Worm (Caenorhabditis elegans) whole organism, late embryonic: ENCODE data around the gene W03C9.5.
A peak's percentile ranks its signal among the peaks of the same experiment; 100 is the strongest.

Experiments used
- K02D7.2 ChIP-seq: sonication (generic microtip); optimal IDR thresholded peaks from 2 replicates; lab custom pipeline; 2017; ENCODE audit warnings: mild to moderate bottlenecking, missing genetic modification characterization, missing compliant biosample characterization
- K09A11.1 ChIP-seq: sonication (generic microtip); optimal IDR thresholded peaks from 2 replicates; lab custom pipeline; 2017; ENCODE audit warnings: antibody characterized with exemption, mild to moderate bottlenecking, missing genetic modification characterization, missing compliant biosample characterization; ENCODE audit not compliant: insufficient read depth
- T23F11.4 ChIP-seq: fragments of 200-800 bp; sonication (Bioruptor generic); optimal IDR thresholded peaks from 2 replicates; lab custom pipeline; 2018; ENCODE audit warnings: mild to moderate bottlenecking, missing genetic modification characterization, missing compliant biosample characterization
- Y22D7AL.16 ChIP-seq: sonication (generic microtip); optimal IDR thresholded peaks from 2 replicates; lab custom pipeline; 2016; ENCODE audit warnings: missing genetic modification characterization, missing compliant biosample characterization
- ceh-14 ChIP-seq: sonication (generic microtip); optimal IDR thresholded peaks from 2 replicates; lab custom pipeline; 2016; ENCODE audit warnings: missing genotype, missing genetic modification characterization, missing compliant biosample characterization
- ceh-18 ChIP-seq: sonication (generic microtip); optimal IDR thresholded peaks from 2 replicates; lab custom pipeline; 2016; ENCODE audit warnings: missing genetic modification characterization, missing compliant biosample characterization
- ceh-19 ChIP-seq: fragments of 200-800 bp; sonication (Bioruptor generic); optimal IDR thresholded peaks from 2 replicates; lab custom pipeline; 2018; ENCODE audit warnings: mild to moderate bottlenecking, missing genetic modification characterization, missing compliant biosample characterization
- ceh-22 ChIP-seq: sonication (generic microtip); optimal IDR thresholded peaks from 2 replicates; lab custom pipeline; 2017; ENCODE audit warnings: missing biosample characterization, missing genetic modification characterization
- ceh-24 ChIP-seq: sonication (generic microtip); optimal IDR thresholded peaks from 2 replicates; lab custom pipeline; 2016; ENCODE audit warnings: mild to moderate bottlenecking, missing genetic modification characterization, missing compliant biosample characterization
- ceh-34 ChIP-seq: sonication (generic microtip); optimal IDR thresholded peaks from 2 replicates; lab custom pipeline; 2016; ENCODE audit warnings: mild to moderate bottlenecking, missing genetic modification characterization, missing compliant biosample characterization
- ceh-45 ChIP-seq: fragments of 200-800 bp; sonication (Bioruptor generic); IDR thresholded peaks from 2 replicates; pipeline ENCODE4 v1.3.6; 2022; ENCODE audit warnings: missing genetic modification reagents, missing genetic modification characterization, missing compliant biosample characterization
- ceh-6 ChIP-seq: fragments of 200-800 bp; sonication (Bioruptor generic); optimal IDR thresholded peaks from 2 replicates; lab custom pipeline; 2018; ENCODE audit warnings: mild to moderate bottlenecking, missing genetic modification characterization, missing compliant biosample characterization
- dmd-4 ChIP-seq: sonication (generic microtip); optimal IDR thresholded peaks from 2 replicates; lab custom pipeline; 2016; ENCODE audit warnings: borderline replicate concordance, missing genetic modification characterization, missing compliant biosample characterization
- dve-1 ChIP-seq: sonication (generic microtip); optimal IDR thresholded peaks from 2 replicates; lab custom pipeline; 2017; ENCODE audit warnings: antibody characterized with exemption, mild to moderate bottlenecking, missing genetic modification characterization, missing compliant biosample characterization
- elt-2 ChIP-seq: sonication (generic microtip); optimal IDR thresholded peaks from 2 replicates; lab custom pipeline; 2016; ENCODE audit warnings: missing genetic modification reagents, missing genetic modification characterization, missing compliant biosample characterization
- eyg-1 ChIP-seq: sonication (generic microtip); optimal IDR thresholded peaks from 2 replicates; lab custom pipeline; 2016; ENCODE audit warnings: missing genotype, missing genetic modification characterization, missing compliant biosample characterization
- gmeb-2 ChIP-seq: sonication (generic microtip); optimal IDR thresholded peaks from 2 replicates; lab custom pipeline; 2016; ENCODE audit warnings: missing genetic modification characterization, inconsistent platforms, missing compliant biosample characterization
- hlh-13 ChIP-seq: fragments of 200-800 bp; sonication (Bioruptor generic); optimal IDR thresholded peaks from 2 replicates; lab custom pipeline; 2018; ENCODE audit warnings: mild to moderate bottlenecking, missing genetic modification characterization, missing compliant biosample characterization
- madf-2 ChIP-seq: sonication (generic microtip); optimal IDR thresholded peaks from 2 replicates; lab custom pipeline; 2017; ENCODE audit warnings: missing genetic modification characterization, missing compliant biosample characterization
- nfya-1 ChIP-seq: sonication (generic microtip); optimal IDR thresholded peaks from 2 replicates; lab custom pipeline; 2017; ENCODE audit warnings: missing genetic modification characterization, mild to moderate bottlenecking, missing compliant biosample characterization, antibody characterized with exemption, moderate library complexity
- nhr-11 ChIP-seq: fragments of 150-350 bp; optimal IDR thresholded peaks from 2 replicates; lab custom pipeline; 2014; ENCODE audit warnings: missing biosample characterization, missing genetic modification characterization
- odd-2 ChIP-seq: sonication (generic microtip); optimal IDR thresholded peaks from 2 replicates; lab custom pipeline; 2017; ENCODE audit warnings: antibody characterized with exemption, mild to moderate bottlenecking, missing genetic modification characterization, missing compliant biosample characterization
- pat-9 ChIP-seq: fragments of 200-800 bp; sonication (Bioruptor generic); optimal IDR thresholded peaks from 2 replicates; lab custom pipeline; 2018; ENCODE audit warnings: mild to moderate bottlenecking, missing genetic modification characterization, moderate library complexity, missing compliant biosample characterization
- pax-1 ChIP-seq: fragments of 150-350 bp; optimal IDR thresholded peaks from 2 replicates; lab custom pipeline; 2014; ENCODE audit warnings: missing biosample characterization, missing genetic modification characterization
- pha-2 ChIP-seq: sonication (generic microtip); optimal IDR thresholded peaks from 2 replicates; lab custom pipeline; 2017; ENCODE audit warnings: mild to moderate bottlenecking, missing genetic modification characterization, missing compliant biosample characterization
- pha-4 ChIP-seq: fragments of 150-350 bp; optimal IDR thresholded peaks from 2 replicates; lab custom pipeline; 2018; ENCODE audit warnings: missing biosample characterization, missing genetic modification reagents, missing genetic modification characterization
- pqm-1 ChIP-seq: sonication (generic microtip); optimal IDR thresholded peaks from 2 replicates; lab custom pipeline; 2016; ENCODE audit warnings: missing genetic modification characterization, missing compliant biosample characterization
- pros-1 ChIP-seq: fragments of 150-350 bp; optimal IDR thresholded peaks from 2 replicates; lab custom pipeline; 2014; ENCODE audit warnings: missing biosample characterization, missing genetic modification reagents, missing genetic modification characterization
- rnt-1 ChIP-seq: sonication (generic microtip); optimal IDR thresholded peaks from 2 replicates; lab custom pipeline; 2016; ENCODE audit warnings: missing genetic modification characterization, missing compliant biosample characterization
- sdc-2 ChIP-seq: sonication (generic microtip); optimal IDR thresholded peaks from 2 replicates; lab custom pipeline; 2016; ENCODE audit warnings: missing genotype, missing genetic modification characterization, missing compliant biosample characterization
- sox-4 ChIP-seq: sonication (generic microtip); optimal IDR thresholded peaks from 2 replicates; lab custom pipeline; 2017; ENCODE audit warnings: mild to moderate bottlenecking, missing genetic modification characterization, inconsistent platforms, missing compliant biosample characterization
- tbx-7 ChIP-seq: sonication (generic microtip); optimal IDR thresholded peaks from 2 replicates; lab custom pipeline; 2016; ENCODE audit warnings: missing genotype, missing genetic modification characterization, missing compliant biosample characterization
- unc-3 ChIP-seq, 2 experiments: fragments of 200-800 bp in 1 of 2; sonication (Bioruptor generic) in 1 of 2; sonication (generic microtip) in 1 of 2; conservative IDR thresholded peaks in 1 of 2; optimal IDR thresholded peaks in 1 of 2; 2 replicates each; pipeline versions ENCODE4 v1.3.6 to Lab custom; 2016 to 2022; ENCODE audit warnings: missing compliant biosample characterization in 2 of 2, missing genetic modification characterization in 2 of 2, missing genetic modification reagents in 1 of 2
- unc-86 ChIP-seq: sonication (generic microtip); optimal IDR thresholded peaks from 2 replicates; lab custom pipeline; 2016; ENCODE audit warnings: missing genetic modification characterization, missing compliant biosample characterization
- zip-5 ChIP-seq: sonication (generic microtip); optimal IDR thresholded peaks from 2 replicates; lab custom pipeline; 2016; ENCODE audit warnings: missing genetic modification characterization, missing compliant biosample characterization
- ztf-16 ChIP-seq: sonication (generic microtip); optimal IDR thresholded peaks from 2 replicates; lab custom pipeline; 2017; ENCODE audit warnings: missing genetic modification characterization, missing compliant biosample characterization

The W03C9.5 gene

DNA sequence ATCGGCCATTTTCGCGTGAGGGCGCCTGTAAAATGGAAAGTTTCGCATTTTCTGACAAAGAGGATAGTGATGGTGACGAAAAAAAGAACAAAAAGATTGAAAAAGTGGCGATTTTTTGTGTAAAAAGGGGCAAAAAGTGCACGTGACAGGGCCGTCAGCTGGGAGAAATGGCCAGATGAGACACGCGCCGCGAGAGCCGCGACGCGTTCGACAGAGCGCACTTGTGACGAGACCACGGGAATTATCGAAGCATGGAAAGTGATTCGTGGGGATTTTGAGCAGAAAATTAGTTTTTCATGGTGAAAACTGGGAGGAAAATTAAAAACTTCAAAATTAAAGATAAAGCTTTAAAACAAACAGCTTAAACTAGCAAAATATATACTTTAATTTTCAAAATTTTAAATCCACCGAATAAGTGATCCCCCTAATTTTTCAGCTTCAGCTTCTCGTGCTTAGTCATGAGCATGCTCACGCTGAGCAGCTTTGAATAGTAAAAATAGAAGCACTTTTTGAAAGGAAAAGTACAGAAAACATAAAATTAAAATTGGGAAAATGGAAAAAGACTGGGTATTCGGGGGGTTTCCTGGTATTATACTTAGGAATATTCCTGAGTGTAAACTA is at the start of gene W03C9.5 (continued):
- TF ChIP-seq K09A11.1 (tag; lab: Kevin White, UChicago) (no peak), pax-1 (no peak), ceh-24 (no peak), gmeb-2 (tag; lab: Kevin White, UChicago) (peak; percentile 21), ceh-34 (tag; lab: Kevin White, UChicago) (peak; percentile 98), ceh-45 (GFP tag; lab: Robert Waterston, UW) (no peak), odd-2 (tag; lab: Kevin White, UChicago) (no peak), ceh-22 (tag; lab: Kevin White, UChicago) (no peak), ztf-16 (tag; lab: Kevin White, UChicago) (peak; percentile 88), elt-2 (tag; lab: Kevin White, UChicago) (peak; percentile 95), Y22D7AL.16 (tag; lab: Kevin White, UChicago) (peak; percentile 39), dmd-4 (tag; lab: Kevin White, UChicago) (peak; percentile 97), unc-86 (peak; percentile 94), hlh-13 (GFP tag; lab: Kevin White, UChicago) (peak; percentile 58), ceh-6 (peak; percentile 47), pros-1 (tag; lab: Kevin White, UChicago) (peak; percentile 29), zip-5 (tag; lab: Kevin White, UChicago) (peak; percentile 95)

ce11 chrII:12008772-12009171 is 41.4 kb upstream of the W03C9.5 start, which contains the start of gene glb-29:
Gene glb-29 (plus strand): TSS chrII:12009072.
- TF ChIP-seq ceh-19 (GFP tag; lab: Kevin White, UChicago) = no peak

- TF ChIP-seq elt-2 (tag; lab: Kevin White, UChicago) (peak; percentile 10), ceh-6 (no peak), ceh-18 (no peak), tbx-7 (tag; lab: Kevin White, UChicago) (no peak), nfya-1 (tag; lab: Kevin White, UChicago) (peak; percentile 17), sdc-2 (tag; lab: Kevin White, UChicago) (no peak)
Observed at ce11 chrII:12006575-12007098, 39.3 kb upstream of the W03C9.5 start, which contains the start of gene mcm-2. Gene mcm-2 (minus strand): TSS chrII:12006625.

DNA sequence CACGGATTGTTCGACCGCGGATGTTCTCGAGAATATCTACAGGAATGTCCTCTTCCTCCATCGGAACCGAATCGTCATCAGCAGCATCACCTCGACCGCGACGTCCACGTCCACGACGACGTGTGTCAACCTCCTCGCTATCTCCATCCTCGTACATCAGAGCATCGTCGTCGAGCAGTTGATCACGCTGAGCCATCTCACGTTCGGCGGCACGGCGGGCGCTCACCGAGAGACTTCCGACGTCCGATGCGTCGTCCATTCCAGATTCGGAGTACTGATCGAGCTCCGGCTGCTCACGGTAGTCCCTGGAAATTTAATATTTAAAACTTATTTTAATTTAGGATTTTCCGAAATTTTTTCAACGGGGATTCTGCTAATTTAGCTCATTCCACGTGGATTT is 38.6 kb upstream of the W03C9.5 start:
- TF ChIP-seq pha-4 (tag; lab: Kevin White, UChicago) (no peak), pat-9 (tag; lab: Kevin White, UChicago) (no peak), ceh-19 (GFP tag; lab: Kevin White, UChicago) (no peak)

DNA sequence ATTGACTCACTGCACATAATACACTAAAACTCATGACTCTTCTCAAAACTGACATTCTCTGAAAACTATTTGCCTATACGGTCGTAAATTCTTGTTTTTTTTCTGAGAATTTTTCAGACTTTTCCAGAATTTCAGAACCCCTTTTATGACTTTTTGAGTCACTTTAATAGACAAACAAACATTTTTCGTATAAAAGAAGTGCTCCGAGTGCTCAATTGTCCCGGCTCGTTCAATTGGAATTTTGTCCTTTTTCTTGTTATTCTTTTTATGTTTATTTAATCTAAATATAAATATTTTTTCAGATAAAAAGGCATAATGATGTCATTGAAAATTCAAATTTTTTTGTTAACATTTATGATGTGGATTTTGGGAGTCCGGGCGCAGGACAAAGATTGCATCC is 31.6 kb upstream of the W03C9.5 start, which contains the start of gene Y17G7B.23:
Gene Y17G7B.23, plus strand, starts transcription at position 301 of the 400 bp plus-strand sequence.
- TF ChIP-seq K02D7.2 (tag; lab: Kevin White, UChicago) (no peak), rnt-1 (tag; lab: Kevin White, UChicago) (no peak), nhr-11 (tag; lab: Kevin White, UChicago) (no peak), sox-4 (tag; lab: Kevin White, UChicago) (no peak)

DNA sequence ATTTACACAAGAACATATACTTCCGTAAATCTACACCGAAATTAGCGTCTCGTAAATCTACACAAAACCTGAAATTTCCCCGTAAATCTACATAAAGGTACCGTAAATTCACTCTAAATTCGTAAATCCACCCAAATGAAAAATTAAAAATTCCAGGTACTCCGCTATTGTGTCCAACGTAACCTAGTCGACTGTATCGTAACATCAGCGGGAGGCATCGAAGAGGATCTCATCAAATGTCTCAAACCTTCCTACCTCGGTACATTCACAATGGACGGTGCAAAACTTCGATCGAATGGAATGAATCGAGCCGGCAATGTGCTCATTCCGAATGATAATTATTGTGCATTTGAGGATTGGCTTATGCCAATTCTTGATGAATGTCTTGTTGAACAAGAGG is 27.6 kb upstream of the W03C9.5 start:
- TF ChIP-seq unc-3 (GFP tag; conservative IDR thresholded peaks at IDR 0.05; lab: Robert Waterston, UW) = no peak
- TF ChIP-seq unc-3 (tag; optimal IDR thresholded peaks at IDR 0.05; lab: Kevin White, UChicago) = no peak
- no peak for TF ChIP-seq T23F11.4 (GFP tag; lab: Kevin White, UChicago)
- TF ChIP-seq dve-1 (tag; lab: Kevin White, UChicago) = no peak
- no peak for TF ChIP-seq eyg-1 (tag; lab: Kevin White, UChicago)
- no peak for TF ChIP-seq dmd-4 (tag; lab: Kevin White, UChicago)
- no peak for TF ChIP-seq elt-2 (tag; lab: Kevin White, UChicago)
- TF ChIP-seq ceh-6 = no peak
- no peak for TF ChIP-seq zip-5 (tag; lab: Kevin White, UChicago)
- no peak for TF ChIP-seq pqm-1
- TF ChIP-seq ceh-14 = no peak
- no peak for TF ChIP-seq madf-2 (tag; lab: Kevin White, UChicago)
- TF ChIP-seq pha-2 (tag; lab: Kevin White, UChicago) = no peak
